Fruit fly (Drosophila melanogaster): ENCODE results near the gene Syx7.
A peak's percentile ranks its signal among the peaks of the same experiment; 100 is the strongest.

Syx7 gene

DNA sequence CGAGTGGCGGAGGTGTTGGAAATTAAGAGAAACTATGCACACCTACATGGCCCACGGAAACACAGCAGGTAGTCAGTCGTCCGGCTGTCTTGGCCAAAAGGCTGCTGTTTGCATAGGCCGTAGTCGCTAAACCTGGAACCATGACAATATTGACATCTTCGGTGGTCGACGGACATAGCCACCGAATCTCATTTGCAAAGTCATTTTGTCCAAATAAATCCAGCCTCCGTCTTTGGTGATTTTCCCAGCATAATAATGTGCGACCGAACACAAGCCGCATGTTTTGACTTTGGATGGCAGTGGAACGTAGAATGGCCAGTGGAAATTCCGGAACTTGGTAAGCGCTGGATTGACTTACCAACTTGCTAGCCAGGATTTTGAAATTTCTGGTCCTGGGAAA is 3.7 kb downstream of the Syx7 start:
- no peak for TF ChIP-seq pros (GFP tag; optimal IDR thresholded peaks at IDR 0.05)
- TF ChIP-seq CrebB (tag; optimal IDR thresholded peaks at IDR 0.05): no peak
- TF ChIP-seq sens-2 (GFP tag; IDR thresholded peaks at IDR 0.05): no peak
- no peak for TF ChIP-seq CG15696 (tag; optimal IDR thresholded peaks at IDR 0.05)
- no peak for TF ChIP-seq Atf6 (GFP tag; IDR thresholded peaks at IDR 0.05)
- peak; percentile 29 for TF ChIP-seq fd102C (GFP tag; optimal IDR thresholded peaks at IDR 0.05)
- no peak for TF ChIP-seq mirr (GFP tag; optimal IDR thresholded peaks at IDR 0.05)
- peak; percentile 14 for TF ChIP-seq zen (tag; optimal IDR thresholded peaks at IDR 0.05)
- no peak for TF ChIP-seq CG10431 (GFP tag; optimal IDR thresholded peaks at IDR 0.05)
- no peak for TF ChIP-seq gsb-n (tag; optimal IDR thresholded peaks at IDR 0.05)
- peak in 1 of 2 experiments; percentile 98 for TF ChIP-seq tll (GFP tag; optimal IDR thresholded peaks at IDR 0.05)
- TF ChIP-seq Med (GFP tag): peak; percentile 19
- no peak for TF ChIP-seq CkIIα-i1 (GFP tag; IDR thresholded peaks at IDR 0.05)
- peak; percentile 6 for TF ChIP-seq twi (tag; optimal IDR thresholded peaks at IDR 0.05)
- 0 out of 3 replicates have a peak, but pooled peaks have one; percentile 20 for TF ChIP-seq CG2199 (GFP tag; IDR thresholded peaks at IDR 0.05)
- no peak for TF ChIP-seq CG6765 (GFP tag; optimal IDR thresholded peaks at IDR 0.05)

DNA sequence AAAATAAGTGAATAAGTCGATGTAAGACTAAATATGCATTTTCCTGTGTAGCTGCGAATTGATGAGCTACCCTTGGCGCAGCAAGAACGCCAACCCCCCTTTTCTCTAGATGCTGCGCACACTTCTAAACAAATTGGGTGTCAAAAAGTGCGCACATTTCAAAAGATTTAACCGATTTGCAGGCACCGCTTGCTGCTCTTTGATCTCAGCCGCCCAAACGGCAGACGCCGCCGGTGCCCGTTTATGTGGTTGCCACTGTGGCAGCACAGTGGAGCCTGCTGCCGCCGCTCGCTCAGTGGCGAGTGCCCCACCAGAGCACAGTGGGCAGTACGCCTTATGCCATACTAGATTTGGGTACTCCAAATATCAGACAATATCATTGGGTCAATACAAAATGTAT is 4.9 kb downstream of the Syx7 start:
- peak; percentile 37 for TF ChIP-seq grau (tag; optimal IDR thresholded peaks at IDR 0.05)
- peak; percentile 16; the same call in 1 of the 3 replicates for TF ChIP-seq ase (GFP tag; IDR thresholded peaks at IDR 0.05)
- TF ChIP-seq emc (GFP tag; optimal IDR thresholded peaks at IDR 0.05): no peak
- TF ChIP-seq trh (GFP tag; optimal IDR thresholded peaks at IDR 0.05): no peak
- no peak for TF ChIP-seq ems (GFP tag; optimal IDR thresholded peaks at IDR 0.05)
- peak; percentile 39; the same call in 1 of the 3 replicates for TF ChIP-seq CG11695 (GFP tag; IDR thresholded peaks at IDR 0.05)
- 0 out of 2 replicates have a peak, but pooled peaks have one; percentile 20 for TF ChIP-seq NFAT (GFP tag; IDR thresholded peaks at IDR 0.05)
- TF ChIP-seq Med (GFP tag): peak; percentile 15
- 0 out of 3 replicates have a peak, but pooled peaks have one; percentile 9 for TF ChIP-seq zen2 (GFP tag; IDR thresholded peaks at IDR 0.05; ENCODE audit: partially characterized antibody)
- no peak for TF ChIP-seq pan (optimal IDR thresholded peaks at IDR 0.05)
- TF ChIP-seq pan (GFP tag; optimal IDR thresholded peaks at IDR 0.05 in 1 of 2, IDR thresholded peaks at IDR 0.05 in 1 of 2): peak in 1 of 2 experiments; percentile 66
- peak; percentile 59; the same call in 1 of the 3 replicates for TF ChIP-seq CG11456 (GFP tag; IDR thresholded peaks at IDR 0.05)
- no peak for TF ChIP-seq cg (GFP tag; optimal IDR thresholded peaks at IDR 0.05)

DNA sequence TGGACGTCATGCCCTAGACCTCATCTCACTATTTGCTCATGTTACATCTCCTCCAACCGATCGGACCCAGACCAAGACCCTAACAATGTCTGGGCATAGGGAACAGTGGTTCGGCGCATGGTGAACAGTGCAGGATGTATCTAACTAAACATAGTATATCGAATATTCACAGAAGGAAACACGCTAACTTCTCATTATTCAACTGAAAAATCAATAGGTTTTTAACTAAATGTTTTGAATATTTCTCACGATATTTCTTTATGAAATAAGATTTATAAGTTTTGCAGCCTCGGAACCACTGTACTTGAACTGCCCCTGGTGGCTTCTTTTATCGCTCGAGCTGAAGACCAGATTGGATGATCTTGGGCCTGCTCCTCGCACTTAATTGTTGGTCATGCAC is 8.0 kb downstream of the Syx7 start:
- TF ChIP-seq CG18619 (GFP tag; optimal IDR thresholded peaks at IDR 0.05) (peak; percentile 9), crol (GFP tag; IDR thresholded peaks at IDR 0.05) (no peak), gcm (GFP tag; optimal IDR thresholded peaks at IDR 0.05) (peak; percentile 62), Jarid2 (GFP tag; optimal IDR thresholded peaks at IDR 0.05) (no peak), Neu2 (GFP tag; optimal IDR thresholded peaks at IDR 0.05; ENCODE audit: borderline replicate concordance) (no peak), ash1 (GFP tag; optimal IDR thresholded peaks at IDR 0.05) (no peak), jumu (GFP tag; optimal IDR thresholded peaks at IDR 0.05) (peak; percentile 71), CG17612 (GFP tag; IDR thresholded peaks at IDR 0.05) (no peak), CG1233 (GFP tag; optimal IDR thresholded peaks at IDR 0.05) (peak; percentile 31), CG9609 (GFP tag; optimal IDR thresholded peaks at IDR 0.05) (peak; percentile 37), CG1647 (GFP tag; optimal IDR thresholded peaks at IDR 0.05) (no peak), stwl (tag; optimal IDR thresholded peaks at IDR 0.05) (no peak), dimm (GFP tag; IDR thresholded peaks at IDR 0.05) (no peak), CG3838 (GFP tag; optimal IDR thresholded peaks at IDR 0.05) (no peak), Pdp1 (GFP tag; optimal IDR thresholded peaks at IDR 0.05) (peak; percentile 29 to 56), CG17328 (GFP tag; IDR thresholded peaks at IDR 0.05) (peak; percentile 70), az2 (GFP tag; optimal IDR thresholded peaks at IDR 0.05) (peak; percentile 61), CG17186 (GFP tag; optimal IDR thresholded peaks at IDR 0.05) (no peak), CG4404 (GFP tag; IDR thresholded peaks at IDR 0.05) (peak; percentile 81), toy (GFP tag; IDR thresholded peaks at IDR 0.05) (no peak), HmgZ (tag; optimal IDR thresholded peaks at IDR 0.05) (no peak), Dad (GFP tag; optimal IDR thresholded peaks at IDR 0.05) (no peak)
